Fruit fly (Drosophila melanogaster) whole organism, embryonic: Measurements from ENCODE around the gene CG43093.

Experiments used
- Awh ChIP-seq: fragments of 200-800 bp; sonication (Bioruptor generic); IDR thresholded peaks from 2 replicates; pipeline ENCODE4, ENCODE4 v1.3.6; 2022; ENCODE audit warnings: missing biosample characterization, missing genetic modification characterization
- B-H2 ChIP-seq: fragments of 200-800 bp; sonication (Bioruptor generic); optimal IDR thresholded peaks from 2 replicates; lab custom pipeline; 2018; ENCODE audit warnings: missing biosample characterization, mild to moderate bottlenecking, missing genetic modification characterization
- Bgb ChIP-seq: fragments of 200-800 bp; sonication (Bioruptor generic); IDR thresholded peaks from 2 replicates; pipeline ENCODE4 v1.3.6; 2022; ENCODE audit warnings: missing biosample characterization, missing genetic modification characterization; ENCODE audit not compliant: partially characterized antibody
- Blimp-1 ChIP-seq: fragments of 200-800 bp; sonication (Bioruptor generic); optimal IDR thresholded peaks from 3 replicates; lab custom pipeline; 2018; ENCODE audit warnings: missing biosample characterization, missing genetic modification characterization, mild to moderate bottlenecking, moderate library complexity, missing genetic modification reagents
- C15 ChIP-seq: fragments of 200-800 bp; sonication (Bioruptor generic); IDR thresholded peaks from 3 replicates; pipeline ENCODE4 v1.3.6; 2022; ENCODE audit warnings: missing biosample characterization, missing genetic modification characterization
- CG11723 ChIP-seq: fragments of 200-800 bp; sonication (Bioruptor generic); optimal IDR thresholded peaks from 2 replicates; lab custom pipeline; 2017; ENCODE audit warnings: missing biosample characterization, mild to moderate bottlenecking, missing genetic modification characterization
- CG12236 ChIP-seq: fragments of 200-800 bp; sonication (Bioruptor generic); optimal IDR thresholded peaks from 2 replicates; lab custom pipeline; 2016; ENCODE audit warnings: missing biosample characterization, missing genetic modification characterization
- CG12299 ChIP-seq: fragments of 200-800 bp; sonication (Bioruptor generic); optimal IDR thresholded peaks from 2 replicates; lab custom pipeline; 2018; ENCODE audit warnings: missing biosample characterization, mild to moderate bottlenecking, missing genetic modification characterization
- CG13894 ChIP-seq: fragments of 200-800 bp; sonication (Bioruptor generic); optimal IDR thresholded peaks from 3 replicates; lab custom pipeline; 2018; ENCODE audit warnings: missing biosample characterization, mild to moderate bottlenecking, missing genetic modification characterization, moderate library complexity
- CG15011 ChIP-seq: fragments of 200-800 bp; sonication (Bioruptor generic); optimal IDR thresholded peaks from 3 replicates; lab custom pipeline; 2018; ENCODE audit warnings: missing biosample characterization, mild to moderate bottlenecking, missing genetic modification characterization
- CG18764 ChIP-seq: fragments of 200-800 bp; sonication (Bioruptor generic); optimal IDR thresholded peaks from 3 replicates; lab custom pipeline; 2016; ENCODE audit warnings: missing biosample characterization, missing genetic modification characterization
- CG31388 ChIP-seq: fragments of 200-800 bp; sonication (Bioruptor generic); optimal IDR thresholded peaks from 2 replicates; lab custom pipeline; 2016; ENCODE audit warnings: missing biosample characterization, missing genetic modification characterization
- CG32532 ChIP-seq: fragments of 200-800 bp; sonication (Bioruptor generic); IDR thresholded peaks from 2 replicates; pipeline ENCODE4 v1.3.6; 2022; ENCODE audit warnings: missing biosample characterization, missing genetic modification characterization
- CG33213 ChIP-seq: fragments of 200-800 bp; sonication (Bioruptor generic); optimal IDR thresholded peaks from 3 replicates; lab custom pipeline; 2016; ENCODE audit warnings: missing biosample characterization, missing genetic modification characterization
- CG3407 ChIP-seq: fragments of 200-800 bp; sonication (Bioruptor generic); optimal IDR thresholded peaks from 2 replicates; lab custom pipeline; 2018; ENCODE audit warnings: missing biosample characterization, mild to moderate bottlenecking, missing genetic modification characterization
- CG6254 ChIP-seq: fragments of 200-800 bp; sonication (Bioruptor generic); optimal IDR thresholded peaks from 3 replicates; lab custom pipeline; 2017; ENCODE audit warnings: mild to moderate bottlenecking, missing biosample characterization, missing genetic modification reagents, missing genetic modification characterization
- CG6683 ChIP-seq: fragments of 200-800 bp; sonication (Bioruptor generic); optimal IDR thresholded peaks from 2 replicates; lab custom pipeline; 2017; ENCODE audit warnings: missing biosample characterization, mild to moderate bottlenecking, missing genetic modification characterization, missing genetic modification reagents
- CG7271 ChIP-seq: fragments of 200-800 bp; sonication (Bioruptor generic); optimal IDR thresholded peaks from 2 replicates; lab custom pipeline; 2018; ENCODE audit warnings: missing biosample characterization, mild to moderate bottlenecking, missing genetic modification characterization, moderate library complexity
- CG7987 ChIP-seq: fragments of 200-800 bp; sonication (Bioruptor generic); optimal IDR thresholded peaks from 2 replicates; lab custom pipeline; 2018; ENCODE audit warnings: missing biosample characterization, mild to moderate bottlenecking, missing genetic modification characterization, moderate library complexity
- CG8359 ChIP-seq: fragments of 200-800 bp; sonication (Bioruptor generic); optimal IDR thresholded peaks from 2 replicates; lab custom pipeline; 2017; ENCODE audit warnings: missing biosample characterization, mild to moderate bottlenecking, missing genetic modification characterization, borderline replicate concordance
- CG8944 ChIP-seq: fragments of 200-800 bp; sonication (Bioruptor generic); optimal IDR thresholded peaks from 3 replicates; lab custom pipeline; 2016; ENCODE audit warnings: missing biosample characterization, missing genetic modification characterization
- CTCF ChIP-seq: fragments of 200-800 bp; sonication (Bioruptor generic); optimal IDR thresholded peaks from 2 replicates; lab custom pipeline; 2017; ENCODE audit warnings: missing biosample characterization, mild to moderate bottlenecking, missing genetic modification characterization, moderate library complexity
- Doc3 ChIP-seq: fragments of 200-800 bp; sonication (Bioruptor generic); IDR thresholded peaks from 3 replicates; pipeline ENCODE4 v1.3.6; 2022; ENCODE audit warnings: missing biosample characterization, missing genetic modification characterization; ENCODE audit not compliant: partially characterized antibody
- Drgx ChIP-seq: fragments of 200-800 bp; sonication (Bioruptor generic); IDR thresholded peaks from 2 replicates; pipeline ENCODE4 v1.3.6; 2022; ENCODE audit warnings: missing biosample characterization, missing genetic modification characterization
- Ets97D ChIP-seq: fragments of 200-800 bp; sonication (Bioruptor generic); optimal IDR thresholded peaks from 3 replicates; lab custom pipeline; 2016; ENCODE audit warnings: missing biosample characterization, missing genetic modification characterization
- Fer2 ChIP-seq: fragments of 200-800 bp; sonication (Bioruptor generic); optimal IDR thresholded peaks from 2 replicates; lab custom pipeline; 2018; ENCODE audit warnings: missing biosample characterization, mild to moderate bottlenecking, missing genetic modification characterization, moderate library complexity
- Mad ChIP-seq: fragments of 200-800 bp; sonication (Bioruptor generic); optimal IDR thresholded peaks from 2 replicates; lab custom pipeline; 2016; ENCODE audit warnings: missing biosample characterization, missing genetic modification characterization
- Med ChIP-seq: fragments of 200-800 bp; sonication (Bioruptor generic); peaks from one replicate; lab custom pipeline; 2016; ENCODE audit warnings: missing biosample characterization, missing genetic modification characterization, mild to moderate bottlenecking, inconsistent platforms, moderate library complexity
- Mes4 ChIP-seq: fragments of 200-800 bp; sonication (Bioruptor generic); optimal IDR thresholded peaks from 2 replicates; lab custom pipeline; 2016; ENCODE audit warnings: missing biosample characterization, missing genetic modification characterization
- br ChIP-seq: fragments of >200 bp; optimal IDR thresholded peaks from 2 replicates; lab custom pipeline; 2017
- chm ChIP-seq: fragments of 200-800 bp; sonication (Bioruptor generic); IDR thresholded peaks from 2 replicates; pipeline ENCODE4 v1.3.6; 2022; ENCODE audit warnings: missing biosample characterization, missing genetic modification characterization
- corto ChIP-seq: fragments of 200-800 bp; sonication (Bioruptor generic); optimal IDR thresholded peaks from 2 replicates; lab custom pipeline; 2016; ENCODE audit warnings: missing biosample characterization, mild to moderate bottlenecking, missing genetic modification characterization, moderate library complexity
- crp ChIP-seq, 2 experiments: fragments of 200-800 bp; sonication (Bioruptor generic); optimal IDR thresholded peaks; 2 replicates in 1 of 2; 3 replicates in 1 of 2; lab custom pipeline; 2017; ENCODE audit warnings: missing biosample characterization in 2 of 2, missing genetic modification characterization in 2 of 2, mild to moderate bottlenecking in 1 of 2, moderate library complexity in 1 of 2
- dm ChIP-seq: fragments of 200-800 bp; sonication (Bioruptor generic); optimal IDR thresholded peaks from 3 replicates; lab custom pipeline; 2016; ENCODE audit warnings: missing biosample characterization, missing genetic modification characterization
- ewg ChIP-seq: fragments of 200-800 bp; sonication (Bioruptor generic); optimal IDR thresholded peaks from 3 replicates; lab custom pipeline; 2017; ENCODE audit warnings: mild to moderate bottlenecking, missing biosample characterization, missing genetic modification reagents, missing genetic modification characterization
- fd102C ChIP-seq: fragments of 200-800 bp; sonication (Bioruptor generic); optimal IDR thresholded peaks from 2 replicates; lab custom pipeline; 2018; ENCODE audit warnings: missing biosample characterization, mild to moderate bottlenecking, missing genetic modification characterization, moderate library complexity
- kah ChIP-seq: fragments of 200-800 bp; sonication (Bioruptor generic); optimal IDR thresholded peaks from 2 replicates; lab custom pipeline; 2018; ENCODE audit warnings: missing biosample characterization, mild to moderate bottlenecking, missing genetic modification characterization
- seq ChIP-seq: fragments of 200-800 bp; sonication (Bioruptor generic); IDR thresholded peaks from 2 replicates; pipeline ENCODE4 v1.3.6; 2022; ENCODE audit warnings: missing biosample characterization, missing genetic modification characterization
- tio ChIP-seq: fragments of 200-800 bp; sonication (Bioruptor generic); optimal IDR thresholded peaks from 2 replicates; lab custom pipeline; 2017; ENCODE audit warnings: missing biosample characterization, missing genetic modification characterization, inconsistent platforms
- toy ChIP-seq: fragments of 200-800 bp; sonication (Bioruptor generic); IDR thresholded peaks from 2 replicates; pipeline ENCODE4 v1.3.6; 2022; ENCODE audit warnings: missing biosample characterization, missing genetic modification characterization
- vvl ChIP-seq: fragments of 200-800 bp; sonication (Bioruptor generic); IDR thresholded peaks from 2 replicates; pipeline ENCODE4 v1.3.6; 2022; ENCODE audit warnings: missing biosample characterization, missing genetic modification characterization
- zfh1 ChIP-seq: fragments of 200-800 bp; sonication (Bioruptor generic); IDR thresholded peaks from 3 replicates; pipeline ENCODE4 v1.3.6; 2022; ENCODE audit warnings: missing biosample characterization, missing genetic modification characterization

CG43093 gene

DNA sequence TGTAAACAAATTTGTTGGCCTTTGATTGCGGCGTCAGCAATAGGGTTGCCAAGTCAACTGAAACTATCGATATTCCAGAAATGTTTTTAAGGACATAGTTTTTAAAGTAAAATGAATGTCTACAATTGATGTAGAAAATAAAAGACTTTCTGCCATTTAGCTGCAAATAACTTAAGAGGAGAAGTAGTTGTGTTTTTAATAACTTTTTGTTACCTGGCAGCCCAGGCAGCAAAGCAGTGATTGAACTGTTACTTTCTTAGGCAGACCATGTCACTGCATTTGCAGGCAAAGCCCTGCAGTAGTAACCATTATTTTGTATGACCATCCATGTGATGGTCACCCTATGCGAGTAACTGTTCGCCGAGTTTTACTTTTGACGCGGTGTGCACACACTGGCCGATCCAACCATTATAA, 19.6 kb downstream of the CG43093 start, which contains the start of the genes rumi, CG7029 and Usp12-46 (continued):
- 0 out of 3 replicates have a peak, but pooled peaks have one; percentile 53 for TF ChIP-seq C15 (GFP tag; lab: Robert Waterston, UW)
- TF ChIP-seq CTCF (GFP tag; lab: Kevin White, UChicago), result no peak
- TF ChIP-seq CG12236 (GFP tag; lab: Kevin White, UChicago), result peak; percentile 77
- TF ChIP-seq CG8359 (GFP tag; lab: Kevin White, UChicago), result peak; percentile 32
- TF ChIP-seq Doc3, result peak; percentile 83
- TF ChIP-seq Fer2 (tag; lab: Kevin White, UChicago), result peak; percentile 66
- peak; percentile 63 for TF ChIP-seq toy (GFP tag; lab: Robert Waterston, UW)
- peak; percentile 89 for TF ChIP-seq Mad (GFP tag; lab: Kevin White, UChicago)
- peak; percentile 92 for TF ChIP-seq zfh1 (GFP tag; lab: Robert Waterston, UW)
- peak; percentile 72 for TF ChIP-seq CG6254 (GFP tag; lab: Kevin White, UChicago)
- TF ChIP-seq Ets97D (GFP tag; lab: Kevin White, UChicago), result peak; percentile 89
- TF ChIP-seq corto (GFP tag; lab: Kevin White, UChicago), result no peak
- peak; percentile 58 for TF ChIP-seq CG7271
- peak; percentile 76 for TF ChIP-seq fd102C (GFP tag; lab: Kevin White, UChicago)
- peak; percentile 80 for TF ChIP-seq CG13894
- peak; percentile 91 for TF ChIP-seq CG8944 (GFP tag; lab: Kevin White, UChicago)
- 0 out of 2 replicates have a peak, but pooled peaks have one; percentile 55 for TF ChIP-seq seq (GFP tag; lab: Robert Waterston, UW)
- TF ChIP-seq CG11723 (GFP tag; lab: Kevin White, UChicago), result peak; percentile 59
- peak; percentile 52 for TF ChIP-seq CG31388 (GFP tag; lab: Kevin White, UChicago)
- peak; percentile 57 for TF ChIP-seq CG7987 (GFP tag; lab: Kevin White, UChicago)
- peak; percentile 82 for TF ChIP-seq B-H2
- TF ChIP-seq CG15011 (GFP tag; lab: Kevin White, UChicago), result no peak
- TF ChIP-seq CG12299 (tag; lab: Kevin White, UChicago), result peak; percentile 79
- TF ChIP-seq Bgb (GFP tag; lab: Robert Waterston, UW), result peak; percentile 72
- TF ChIP-seq CG18764 (GFP tag; lab: Kevin White, UChicago), result peak; percentile 68
- TF ChIP-seq Drgx, result peak; percentile 75
- peak; percentile 72 for TF ChIP-seq CG3407 (GFP tag; lab: Kevin White, UChicago)
- peak; percentile 90 for TF ChIP-seq CG33213 (GFP tag; lab: Kevin White, UChicago)
- peak in 1 of 2 experiments; percentile 60 for TF ChIP-seq crp (GFP tag; optimal IDR thresholded peaks at IDR 0.05; lab: Kevin White, UChicago)
- TF ChIP-seq dm (GFP tag; lab: Kevin White, UChicago), result peak; percentile 76
- TF ChIP-seq Blimp-1 (GFP tag; lab: Kevin White, UChicago), result peak; percentile 78

DNA sequence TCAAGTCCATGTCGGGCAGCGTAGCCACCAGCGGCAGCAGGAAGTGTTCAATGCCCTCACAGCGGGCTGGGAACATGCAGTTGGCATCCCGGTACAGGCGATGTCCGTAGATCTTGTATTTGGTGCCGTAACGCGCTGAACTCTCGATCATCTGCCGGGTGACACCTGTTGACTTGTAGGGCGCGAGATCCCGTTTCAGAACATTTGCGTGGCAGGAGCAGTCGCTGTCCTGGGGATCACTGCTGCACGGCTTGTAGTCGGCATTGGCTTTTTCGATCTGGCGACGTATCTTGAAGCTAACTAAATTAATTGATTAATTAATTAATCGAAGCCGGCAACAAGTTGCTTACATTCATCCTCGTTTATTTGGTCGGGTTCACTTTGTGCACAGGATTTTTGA, 20.1 kb downstream of the CG43093 start:
- TF ChIP-seq CG31388 (GFP tag; lab: Kevin White, UChicago) (no peak), chm (0 out of 2 replicates have a peak, but pooled peaks have one; percentile 10), kah (peak; percentile 98)

DNA sequence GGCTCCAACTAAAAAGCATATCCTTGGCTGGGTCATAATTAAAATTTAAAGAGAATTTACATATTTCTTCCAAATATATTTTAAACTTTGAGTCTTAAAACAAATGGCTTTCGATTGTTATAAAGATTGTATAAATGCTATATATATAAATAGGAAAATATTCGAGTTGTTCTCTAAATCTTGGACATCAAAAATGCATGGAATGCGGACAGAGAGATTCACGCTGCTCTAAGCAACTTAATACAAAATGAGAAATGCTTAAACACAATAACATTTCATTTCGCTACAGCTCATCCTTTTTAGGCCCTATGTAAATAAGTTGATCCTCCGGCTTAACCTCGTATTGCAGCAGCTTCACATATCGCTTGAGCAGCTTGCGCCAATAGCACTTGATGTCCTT, 21.2 kb downstream of the CG43093 start, which contains the start of gene CG31139:
Gene CG31139 (minus strand): TSS at position 101 of the 400 bp plus-strand sequence.
- TF ChIP-seq Mes4 (GFP tag; lab: Kevin White, UChicago), result no peak
- peak; percentile 3 for TF ChIP-seq Med (GFP tag; lab: Kevin White, UChicago)
- TF ChIP-seq CG32532 (GFP tag; lab: Robert Waterston, UW), result no peak
- no peak for TF ChIP-seq br (lab: Kevin White, UChicago)
- no peak for TF ChIP-seq ewg
- no peak for TF ChIP-seq Awh (GFP tag; lab: Robert Waterston, UW)
- TF ChIP-seq vvl, result no peak
- TF ChIP-seq tio, result no peak
- no peak for TF ChIP-seq CG6683
